Worm (Caenorhabditis elegans) whole organism, midembryonic: Measurements from ENCODE around the gene W02A2.5.

Source experiments
- T22C8.4 ChIP-seq: fragments of 200-800 bp; sonication (Bioruptor generic); IDR thresholded peaks from 2 replicates; pipeline ENCODE4 v1.3.6; 2022; ENCODE audit warnings: missing genetic modification characterization, missing compliant biosample characterization
- cog-1 ChIP-seq: sonication (generic microtip); optimal IDR thresholded peaks from 2 replicates; lab custom pipeline; 2016; ENCODE audit warnings: missing genetic modification characterization, missing compliant biosample characterization
- flt-1 ChIP-seq: fragments of 200-800 bp; sonication (Bioruptor generic); IDR thresholded peaks from 2 replicates; pipeline ENCODE4 v1.3.6; 2022; ENCODE audit warnings: missing genetic modification characterization, missing compliant biosample characterization
- klf-2 ChIP-seq: fragments of 200-800 bp; sonication (Bioruptor generic); conservative IDR thresholded peaks from 2 replicates; pipeline ENCODE4 v1.3.6; 2022; ENCODE audit warnings: missing genetic modification reagents, missing genetic modification characterization, missing compliant biosample characterization
- med-1 ChIP-seq: sonication (generic microtip); optimal IDR thresholded peaks from 2 replicates; lab custom pipeline; 2017; ENCODE audit warnings: missing genetic modification characterization, mild to moderate bottlenecking, missing compliant biosample characterization, antibody characterized with exemption, missing genetic modification reagents; ENCODE audit not compliant: insufficient read depth
- ref-1 ChIP-seq: fragments of 200-800 bp; sonication (Bioruptor generic); conservative IDR thresholded peaks from 2 replicates; pipeline ENCODE4 v1.3.6; 2022; ENCODE audit warnings: missing genetic modification reagents, missing genetic modification characterization, missing compliant biosample characterization
- tab-1 ChIP-seq: fragments of 200-800 bp; sonication (Bioruptor generic); IDR thresholded peaks from 2 replicates; pipeline ENCODE4 v1.3.6; 2022; ENCODE audit warnings: missing genetic modification characterization, missing compliant biosample characterization
- ztf-23 ChIP-seq: fragments of 200-800 bp; sonication (Bioruptor generic); IDR thresholded peaks from 2 replicates; pipeline ENCODE4 v1.3.6; 2022; ENCODE audit warnings: missing genetic modification reagents, missing genetic modification characterization, missing compliant biosample characterization
- ztf-29 ChIP-seq: fragments of 200-800 bp; sonication (Bioruptor generic); IDR thresholded peaks from 2 replicates; pipeline ENCODE4 v1.3.6; 2022; ENCODE audit warnings: missing genetic modification reagents, missing genetic modification characterization, missing compliant biosample characterization

W02A2.5 gene

DNA sequence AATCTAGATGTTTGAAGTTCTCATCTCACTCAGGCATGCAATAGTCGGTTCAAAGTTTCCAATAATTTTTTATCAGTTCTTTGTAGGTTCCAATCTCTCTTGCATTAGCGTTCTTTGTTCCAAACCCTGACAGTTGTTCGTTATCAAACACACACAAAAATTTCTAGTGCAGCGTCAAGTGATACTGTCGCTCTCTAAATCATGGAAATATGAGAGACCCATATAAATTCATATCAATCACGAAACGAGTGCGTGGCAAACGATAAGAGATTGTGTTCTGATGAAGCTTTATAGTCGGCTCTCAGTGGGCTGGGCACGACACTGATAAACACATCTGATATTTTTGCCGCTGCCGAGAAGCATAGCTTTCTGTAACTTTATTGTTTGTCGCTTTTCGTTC, 28.5 kb upstream of the W02A2.5 start:
- TF ChIP-seq klf-2 (GFP tag; lab: Robert Waterston, UW) (no peak), T22C8.4 (no peak), ztf-23 (GFP tag; lab: Robert Waterston, UW) (no peak), cog-1 (tag; lab: Kevin White, UChicago) (no peak), med-1 (GFP tag; lab: Kevin White, UChicago) (no peak), tab-1 (no peak), ztf-29 (GFP tag; lab: Robert Waterston, UW) (no peak), flt-1 (GFP tag; lab: Robert Waterston, UW) (no peak)

DNA sequence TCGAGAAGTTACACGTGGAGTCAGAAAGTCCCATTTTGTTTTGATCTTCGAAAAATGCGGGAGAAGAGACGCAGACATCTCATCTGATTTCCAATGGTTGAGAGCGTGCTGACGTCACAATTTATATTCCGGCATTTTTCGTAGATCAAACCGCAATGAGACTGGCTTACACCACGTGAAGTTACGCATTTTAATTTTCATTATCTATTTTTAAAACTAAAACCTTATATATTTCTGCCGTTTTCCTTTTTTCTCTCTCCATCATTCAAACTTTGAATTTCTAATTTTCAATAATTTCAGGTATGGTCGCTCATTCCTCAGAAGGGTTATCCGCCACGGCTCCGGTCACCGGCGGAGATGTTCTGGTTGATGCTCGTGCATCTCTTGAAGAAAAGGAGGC, 27.3 kb upstream of the W02A2.5 start, which contains the start of gene fat-1:
Gene fat-1 (plus strand): TSS at position 301 of the 400 bp plus-strand sequence.
- TF ChIP-seq ztf-23 (GFP tag; lab: Robert Waterston, UW) (no peak), ref-1 (no peak), ztf-29 (GFP tag; lab: Robert Waterston, UW) (no peak), klf-2 (GFP tag; lab: Robert Waterston, UW) (no peak), T22C8.4 (no peak), med-1 (GFP tag; lab: Kevin White, UChicago) (no peak), flt-1 (GFP tag; lab: Robert Waterston, UW) (no peak), cog-1 (tag; lab: Kevin White, UChicago) (no peak), tab-1 (no peak)

DNA sequence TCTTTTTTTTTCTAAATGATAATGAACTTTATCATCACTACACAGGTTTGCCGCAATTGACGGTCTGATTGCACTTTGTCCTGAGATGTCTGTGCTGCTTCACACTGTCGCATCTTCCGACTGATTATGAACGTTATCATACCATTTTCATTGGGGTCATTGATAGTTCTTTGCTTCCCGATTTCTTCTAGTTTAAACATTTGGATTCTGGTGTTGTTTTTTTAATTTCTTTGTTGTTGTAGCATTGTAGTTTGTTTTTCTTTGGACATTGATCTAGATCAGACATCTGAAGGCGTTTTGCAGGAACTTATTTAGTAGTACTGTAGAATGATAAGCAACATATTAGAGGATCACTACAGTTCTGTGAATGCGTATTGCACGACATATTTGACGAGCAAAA, 23.9 kb upstream of the W02A2.5 start:
- TF ChIP-seq ztf-29 (GFP tag; lab: Robert Waterston, UW), result no peak
- TF ChIP-seq tab-1, result no peak
- no peak for TF ChIP-seq med-1 (GFP tag; lab: Kevin White, UChicago)
- no peak for TF ChIP-seq cog-1 (tag; lab: Kevin White, UChicago)
- no peak for TF ChIP-seq klf-2 (GFP tag; lab: Robert Waterston, UW)

DNA sequence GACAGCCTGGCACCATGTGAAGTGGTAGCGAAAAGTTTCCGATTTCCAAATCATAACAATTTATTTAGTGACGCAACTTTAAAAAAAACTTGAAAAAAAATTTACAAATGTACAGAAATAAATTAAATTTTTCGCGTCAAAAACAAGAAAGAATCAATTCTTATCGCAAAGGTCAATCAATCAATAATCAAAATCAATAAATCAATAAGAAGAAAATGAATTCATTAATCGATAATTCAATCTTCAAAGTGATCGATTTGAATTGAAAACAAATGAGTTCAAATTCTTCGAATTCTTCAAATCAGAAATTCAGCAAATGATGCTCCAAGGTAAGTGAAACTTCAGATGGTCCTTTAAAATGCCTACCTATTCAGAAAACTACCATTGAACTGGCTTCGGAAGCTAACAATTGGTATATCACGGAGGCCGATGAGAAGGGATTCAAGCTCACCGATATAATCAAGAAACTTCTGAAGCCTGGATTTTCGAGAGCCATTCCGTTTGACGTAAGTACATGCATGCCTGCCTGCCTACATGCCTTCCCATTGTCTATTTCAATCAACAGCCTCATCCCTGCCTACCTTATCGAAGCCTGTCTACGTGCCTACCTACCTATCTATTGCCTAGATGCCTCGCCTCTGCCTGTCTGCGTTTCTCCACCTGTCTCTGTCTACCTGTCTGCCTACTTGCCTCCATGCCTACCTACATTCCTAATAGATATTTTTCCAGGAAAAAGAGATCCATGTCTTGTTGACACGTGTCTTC, 22.6 kb upstream of the W02A2.5 start:
- TF ChIP-seq flt-1 (GFP tag; lab: Robert Waterston, UW) (no peak), klf-2 (GFP tag; lab: Robert Waterston, UW) (no peak), ztf-23 (GFP tag; lab: Robert Waterston, UW) (no peak), tab-1 (no peak), ref-1 (no peak), cog-1 (tag; lab: Kevin White, UChicago) (no peak), T22C8.4 (no peak), ztf-29 (GFP tag; lab: Robert Waterston, UW) (no peak), med-1 (GFP tag; lab: Kevin White, UChicago) (no peak)

DNA sequence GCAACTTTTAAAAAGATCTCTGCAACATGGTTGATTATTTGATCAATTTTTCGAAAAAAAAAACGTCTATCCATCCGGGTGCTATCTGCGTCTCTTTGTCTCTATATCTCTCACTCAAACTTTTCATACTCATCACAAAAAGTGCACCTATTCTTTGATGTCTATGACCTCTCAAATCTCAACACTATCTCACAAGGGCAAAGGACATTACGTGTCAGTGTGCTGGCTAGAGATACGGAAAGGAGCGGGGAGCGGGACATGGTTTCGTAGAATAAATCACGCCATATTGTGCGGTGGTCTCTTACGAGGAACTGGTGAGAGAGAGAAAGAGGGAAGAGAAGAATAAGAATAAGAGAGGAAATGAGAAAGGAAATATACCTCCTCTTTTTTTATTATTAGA, 20.2 kb upstream of the W02A2.5 start:
- no peak for TF ChIP-seq ztf-29 (GFP tag; lab: Robert Waterston, UW)
- no peak for TF ChIP-seq med-1 (GFP tag; lab: Kevin White, UChicago)
- no peak for TF ChIP-seq tab-1
- no peak for TF ChIP-seq flt-1 (GFP tag; lab: Robert Waterston, UW)
- no peak for TF ChIP-seq cog-1 (tag; lab: Kevin White, UChicago)
- TF ChIP-seq ref-1, result no peak
- no peak for TF ChIP-seq T22C8.4
- TF ChIP-seq ztf-23 (GFP tag; lab: Robert Waterston, UW), result no peak
- no peak for TF ChIP-seq klf-2 (GFP tag; lab: Robert Waterston, UW)

DNA sequence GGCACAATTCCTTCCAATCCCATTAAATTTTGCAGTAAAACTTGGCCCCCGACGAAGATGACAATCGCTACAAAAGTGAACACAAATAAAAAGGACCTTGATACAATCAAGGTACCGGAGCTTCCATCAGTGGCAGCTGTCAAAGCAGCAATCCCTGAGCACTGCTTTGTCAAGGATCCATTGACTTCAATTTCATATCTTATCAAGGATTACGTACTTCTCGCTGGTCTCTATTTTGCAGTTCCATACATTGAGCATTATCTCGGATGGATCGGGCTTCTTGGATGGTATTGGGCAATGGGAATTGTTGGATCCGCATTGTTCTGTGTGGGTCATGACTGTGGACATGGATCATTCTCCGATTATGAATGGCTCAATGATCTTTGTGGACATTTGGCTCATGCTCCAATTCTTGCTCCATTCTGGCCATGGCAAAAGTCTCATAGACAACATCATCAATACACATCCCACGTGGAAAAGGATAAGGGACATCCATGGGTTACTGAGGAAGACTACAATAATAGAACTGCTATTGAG, 18.8 kb upstream of the W02A2.5 start, which contains the start of gene fat-2:
Gene fat-2 (plus strand): TSS at position 51 of the 537 bp plus-strand sequence.
- TF ChIP-seq cog-1 (tag; lab: Kevin White, UChicago) (no peak), klf-2 (GFP tag; lab: Robert Waterston, UW) (no peak), ref-1 (no peak), T22C8.4 (no peak), tab-1 (no peak), med-1 (GFP tag; lab: Kevin White, UChicago) (no peak), ztf-23 (GFP tag; lab: Robert Waterston, UW) (no peak), flt-1 (GFP tag; lab: Robert Waterston, UW) (no peak), ztf-29 (GFP tag; lab: Robert Waterston, UW) (no peak)

DNA sequence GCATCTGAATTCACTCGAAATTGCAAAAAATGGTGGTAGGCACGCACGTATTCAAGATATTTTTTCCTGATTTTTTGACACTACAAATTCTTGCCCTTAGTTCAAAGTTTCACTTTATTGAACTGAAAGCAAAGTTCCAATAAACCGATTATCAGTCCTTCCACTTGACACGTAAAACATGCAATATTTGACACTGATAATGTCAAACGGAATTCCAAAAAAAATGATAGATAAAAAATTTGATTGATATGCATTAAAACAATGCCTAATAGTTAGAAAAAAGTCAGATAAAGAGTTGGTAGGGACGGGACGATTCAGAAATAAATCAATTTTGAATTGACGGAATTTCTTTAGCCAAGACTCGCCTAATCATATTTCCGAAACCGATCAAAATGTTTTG, 15.6 kb upstream of the W02A2.5 start:
- TF ChIP-seq tab-1 (no peak), klf-2 (GFP tag; lab: Robert Waterston, UW) (no peak)

DNA sequence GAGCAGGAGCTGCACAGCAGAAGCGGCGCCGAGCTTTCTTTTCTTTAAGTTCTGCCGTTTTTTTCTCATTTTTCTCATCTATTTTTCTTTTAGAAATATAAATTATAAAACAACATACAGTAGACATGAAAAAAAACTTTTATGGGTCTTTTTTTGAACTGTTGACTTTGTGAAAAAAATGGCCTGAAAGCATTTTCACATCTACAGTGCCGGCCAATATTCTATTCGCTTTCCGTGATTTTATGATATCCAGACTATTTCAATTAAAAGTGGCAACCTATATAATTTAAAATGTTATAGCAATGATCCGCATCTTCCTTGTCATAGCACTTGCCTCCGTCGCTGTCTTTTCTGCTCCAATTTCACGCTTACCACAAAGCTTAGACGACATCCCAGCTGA, 14.6 kb upstream of the W02A2.5 start, which contains the start of gene far-6:
Gene far-6 (plus strand): TSS at position 301 of the 400 bp plus-strand sequence.
- TF ChIP-seq tab-1, result no peak
- no peak for TF ChIP-seq ztf-29 (GFP tag; lab: Robert Waterston, UW)
- no peak for TF ChIP-seq cog-1 (tag; lab: Kevin White, UChicago)

DNA sequence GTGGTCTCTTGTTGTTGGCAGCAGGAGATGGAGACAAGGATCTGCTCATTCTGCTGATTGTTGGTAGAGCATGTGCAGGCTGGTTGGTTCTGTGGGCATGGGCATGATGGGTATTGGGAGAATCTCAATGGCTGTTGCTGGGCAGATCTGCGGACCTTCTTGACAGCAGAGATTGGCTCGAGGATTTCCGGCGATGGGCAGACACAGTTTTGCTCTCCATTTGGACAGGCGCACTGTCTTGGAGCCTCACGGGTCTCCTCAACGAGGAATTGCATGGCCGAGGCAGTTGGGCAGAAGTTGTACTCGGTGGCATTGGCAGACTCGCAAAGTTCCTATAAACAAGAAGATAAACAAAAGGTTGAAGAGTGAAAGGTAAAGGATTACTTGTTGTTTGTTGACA, 12.1 kb upstream of the W02A2.5 start:
- TF ChIP-seq ztf-23 (GFP tag; lab: Robert Waterston, UW) (no peak), T22C8.4 (no peak), cog-1 (tag; lab: Kevin White, UChicago) (no peak), klf-2 (GFP tag; lab: Robert Waterston, UW) (no peak), tab-1 (no peak), flt-1 (GFP tag; lab: Robert Waterston, UW) (no peak), ref-1 (no peak), ztf-29 (GFP tag; lab: Robert Waterston, UW) (no peak), med-1 (GFP tag; lab: Kevin White, UChicago) (no peak)

DNA sequence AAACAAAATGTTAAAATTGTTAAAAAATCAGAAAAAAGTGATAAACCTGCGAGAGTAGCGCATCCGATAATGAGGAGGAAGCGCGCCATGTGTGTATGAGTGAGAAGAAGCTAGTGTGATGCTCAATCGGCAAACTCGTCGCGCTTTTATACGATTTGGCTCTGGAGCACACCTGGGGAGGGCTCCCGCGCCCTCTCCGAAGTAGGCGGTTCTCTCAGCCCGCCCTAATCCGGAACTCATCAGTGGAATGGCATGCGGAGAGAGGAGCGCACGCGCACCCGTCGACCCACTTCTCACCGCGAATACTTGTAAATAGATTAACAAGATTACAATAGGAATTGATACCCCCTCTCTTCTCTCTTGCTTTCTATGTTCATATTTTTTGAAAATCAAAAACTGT, 11.4 kb upstream of the W02A2.5 start, which contains the start of gene pqn-74:
Gene pqn-74 (minus strand): TSS at position 122 of the 400 bp plus-strand sequence.
- TF ChIP-seq tab-1 (no peak), ztf-23 (GFP tag; lab: Robert Waterston, UW) (no peak), flt-1 (GFP tag; lab: Robert Waterston, UW) (no peak), ztf-29 (GFP tag; lab: Robert Waterston, UW) (no peak)
